Fruit fly (Drosophila melanogaster) whole organism: ENCODE results near the gene CG33722.

Experiments used
- CG8478 ChIP-seq: fragments of >200 bp; optimal IDR thresholded peaks from 2 replicates; lab custom pipeline; 2018; ENCODE audit warnings: inconsistent platforms
- Dll ChIP-seq: fragments of >200 bp; optimal IDR thresholded peaks from 2 replicates; lab custom pipeline; 2017
- EcR ChIP-seq, 2 experiments: fragments of >200 bp; optimal IDR thresholded peaks; 2 replicates each; lab custom pipeline; 2017; ENCODE audit warnings: missing biosample characterization in 2 of 2, missing genetic modification characterization in 2 of 2, missing genetic modification reagents in 2 of 2
- pan ChIP-seq: fragments of >200 bp; optimal IDR thresholded peaks from 2 replicates; lab custom pipeline; 2017
- psq ChIP-seq: fragments of >200 bp; optimal IDR thresholded peaks from 2 replicates; lab custom pipeline; 2017
- usp ChIP-seq: fragments of >200 bp; optimal IDR thresholded peaks from 2 replicates; lab custom pipeline; 2017; ENCODE audit warnings: missing biosample characterization, missing genetic modification characterization, mixed read lengths

CG33722 gene

dm6 chr3R:8243720-8244119 lies at the start of gene CG33722, which contains the start of the genes CG9636 and CG18749:
CG33722 (plus strand) TSS chr3R:8244055.
CG9636 (minus strand) TSS chr3R:8243792.
CG18749 (plus strand) TSS chr3R:8244055.
- TF ChIP-seq CG8478 (lab: Kevin White, UChicago) (no peak), pan (lab: Kevin White, UChicago) (no peak), Dll (lab: Kevin White, UChicago) (no peak), EcR (GFP tag; optimal IDR thresholded peaks at IDR 0.05; lab: Kevin White, UChicago) (no peak), usp (no peak), psq (no peak)

dm6 chr3R:8195049-8195448 lies 48.8 kb upstream of the CG33722 start:
- TF ChIP-seq Dll (lab: Kevin White, UChicago) (no peak), EcR (GFP tag; optimal IDR thresholded peaks at IDR 0.05; lab: Kevin White, UChicago) (no peak), usp (no peak), CG8478 (lab: Kevin White, UChicago) (no peak), psq (no peak), pan (lab: Kevin White, UChicago) (no peak)

- TF ChIP-seq EcR (GFP tag; optimal IDR thresholded peaks at IDR 0.05; lab: Kevin White, UChicago) (no peak), usp (no peak), Dll (lab: Kevin White, UChicago) (no peak), pan (lab: Kevin White, UChicago) (no peak), CG8478 (lab: Kevin White, UChicago) (no peak), psq (no peak)
These were observed 46.7 kb upstream of the CG33722 start for dm6 chr3R:8197137-8197536.

dm6 chr3R:8198320-8198719 lies 45.5 kb upstream of the CG33722 start:
- TF ChIP-seq Dll (lab: Kevin White, UChicago) (no peak), usp (no peak), EcR (GFP tag; optimal IDR thresholded peaks at IDR 0.05; lab: Kevin White, UChicago) (no peak), pan (lab: Kevin White, UChicago) (no peak)

- TF ChIP-seq psq (no peak), CG8478 (lab: Kevin White, UChicago) (no peak), usp (no peak), EcR (GFP tag; optimal IDR thresholded peaks at IDR 0.05; lab: Kevin White, UChicago) (no peak), Dll (lab: Kevin White, UChicago) (no peak), pan (lab: Kevin White, UChicago) (no peak)
These were observed 40.5 kb upstream of the CG33722 start for dm6 chr3R:8203367-8203766.

- TF ChIP-seq psq (no peak), EcR (GFP tag; optimal IDR thresholded peaks at IDR 0.05; lab: Kevin White, UChicago) (no peak), Dll (lab: Kevin White, UChicago) (no peak), usp (no peak), CG8478 (lab: Kevin White, UChicago) (no peak), pan (lab: Kevin White, UChicago) (no peak)
These were observed 39.1 kb upstream of the CG33722 start, which contains the start of gene CheA84a for dm6 chr3R:8204730-8205129. CheA84a (minus strand) TSS chr3R:8204830.

dm6 chr3R:8205292-8205893 lies 38.5 kb upstream of the CG33722 start:
- TF ChIP-seq CG8478 (lab: Kevin White, UChicago) (no peak), pan (lab: Kevin White, UChicago) (no peak), psq (no peak), EcR (GFP tag; optimal IDR thresholded peaks at IDR 0.05; lab: Kevin White, UChicago) (no peak), Dll (lab: Kevin White, UChicago) (no peak), usp (no peak)

dm6 chr3R:8206019-8206418 lies 37.8 kb upstream of the CG33722 start:
- TF ChIP-seq psq: no peak
- TF ChIP-seq EcR (GFP tag; optimal IDR thresholded peaks at IDR 0.05; lab: Kevin White, UChicago): no peak
- no peak for TF ChIP-seq CG8478 (lab: Kevin White, UChicago)
- no peak for TF ChIP-seq Dll (lab: Kevin White, UChicago)
- TF ChIP-seq usp: no peak
- TF ChIP-seq pan (lab: Kevin White, UChicago): no peak

- TF ChIP-seq Dll (lab: Kevin White, UChicago) (no peak), pan (lab: Kevin White, UChicago) (no peak), CG8478 (lab: Kevin White, UChicago) (no peak), EcR (GFP tag; optimal IDR thresholded peaks at IDR 0.05; lab: Kevin White, UChicago) (no peak)
These were observed 37.1 kb upstream of the CG33722 start for dm6 chr3R:8206628-8207275.

- TF ChIP-seq Dll (lab: Kevin White, UChicago) (no peak), usp (no peak), psq (no peak), EcR (GFP tag; optimal IDR thresholded peaks at IDR 0.05; lab: Kevin White, UChicago) (no peak), CG8478 (lab: Kevin White, UChicago) (no peak), pan (lab: Kevin White, UChicago) (no peak)
These were observed 36.6 kb upstream of the CG33722 start for dm6 chr3R:8207276-8207654.

- no peak for TF ChIP-seq CG8478 (lab: Kevin White, UChicago)
These were observed 35.4 kb upstream of the CG33722 start for dm6 chr3R:8208378-8209021.

dm6 chr3R:8210837-8211488 lies 32.9 kb upstream of the CG33722 start:
- TF ChIP-seq Dll (lab: Kevin White, UChicago): no peak
- TF ChIP-seq psq: no peak
- no peak for TF ChIP-seq CG8478 (lab: Kevin White, UChicago)
- TF ChIP-seq EcR (GFP tag; optimal IDR thresholded peaks at IDR 0.05; lab: Kevin White, UChicago): no peak
- no peak for TF ChIP-seq pan (lab: Kevin White, UChicago)
- no peak for TF ChIP-seq usp
